Worm (Caenorhabditis elegans): ENCODE data around the gene glb-27.

DNA sequence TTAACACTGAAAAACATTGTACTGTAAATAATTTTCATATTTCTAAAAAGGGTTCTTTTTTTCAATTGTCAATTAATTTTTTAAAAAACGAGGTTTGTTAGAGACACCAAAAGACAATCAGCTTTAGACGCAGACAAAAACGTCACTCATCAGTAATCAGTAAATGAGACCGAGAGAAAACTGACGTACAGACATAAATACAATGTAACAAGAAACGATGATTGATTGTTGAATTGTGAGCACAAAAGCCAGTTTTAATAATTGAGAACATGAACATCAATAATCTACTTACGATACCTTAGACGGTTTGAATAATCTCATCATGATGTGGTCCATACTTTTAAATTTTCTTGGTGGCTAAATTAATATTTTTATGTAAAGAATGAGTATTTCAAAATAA lies 49.3 kb downstream of the glb-27 start:
- TF ChIP-seq mep-1 (tag; optimal IDR thresholded peaks at IDR 0.05) = no peak
- no peak for TF ChIP-seq nhr-237 (tag; optimal IDR thresholded peaks at IDR 0.05)
- TF ChIP-seq fkh-10 (GFP tag; optimal IDR thresholded peaks at IDR 0.05) = no peak
- no peak for TF ChIP-seq skn-1 (tag; optimal IDR thresholded peaks at IDR 0.05)
- no peak for TF ChIP-seq C04F5.9 (tag; optimal IDR thresholded peaks at IDR 0.05)
- no peak for TF ChIP-seq nhr-84 (tag; optimal IDR thresholded peaks at IDR 0.05)
- TF ChIP-seq lsy-2 (tag; optimal IDR thresholded peaks at IDR 0.05) = no peak
- TF ChIP-seq ama-1 (optimal IDR thresholded peaks at IDR 0.05) = no peak
- TF ChIP-seq nhr-28 (tag; optimal IDR thresholded peaks at IDR 0.05) = no peak
- TF ChIP-seq lin-15B (tag; optimal IDR thresholded peaks at IDR 0.05) = no peak
- TF ChIP-seq lin-13 (GFP tag; optimal IDR thresholded peaks at IDR 0.05) = no peak
